Worm (Caenorhabditis elegans): ENCODE measurements around the gene del-5.

The del-5 gene

DNA sequence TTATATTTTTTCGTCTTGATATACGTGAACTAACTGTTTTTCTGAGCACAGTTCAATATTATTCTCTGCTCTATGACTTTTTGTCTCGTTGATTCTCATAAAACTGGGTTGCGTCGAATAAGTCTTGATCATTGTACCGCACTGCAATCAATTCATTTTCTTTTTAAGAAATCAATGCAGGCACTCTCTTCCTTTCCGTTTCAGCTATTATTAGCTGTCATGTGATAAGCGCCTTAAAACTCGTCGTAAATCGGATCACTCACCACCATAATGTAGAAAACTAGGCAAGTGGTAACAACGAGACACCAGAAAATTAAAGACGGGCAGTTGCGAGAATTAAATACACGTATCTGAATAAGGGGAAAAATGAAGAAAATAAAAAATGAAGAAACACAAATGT, 588 bp downstream of the del-5 start:
- no peak for TF ChIP-seq ceh-45 (GFP tag; IDR thresholded peaks at IDR 0.05)
- no peak for TF ChIP-seq ttx-3 (tag; optimal IDR thresholded peaks at IDR 0.05)

DNA sequence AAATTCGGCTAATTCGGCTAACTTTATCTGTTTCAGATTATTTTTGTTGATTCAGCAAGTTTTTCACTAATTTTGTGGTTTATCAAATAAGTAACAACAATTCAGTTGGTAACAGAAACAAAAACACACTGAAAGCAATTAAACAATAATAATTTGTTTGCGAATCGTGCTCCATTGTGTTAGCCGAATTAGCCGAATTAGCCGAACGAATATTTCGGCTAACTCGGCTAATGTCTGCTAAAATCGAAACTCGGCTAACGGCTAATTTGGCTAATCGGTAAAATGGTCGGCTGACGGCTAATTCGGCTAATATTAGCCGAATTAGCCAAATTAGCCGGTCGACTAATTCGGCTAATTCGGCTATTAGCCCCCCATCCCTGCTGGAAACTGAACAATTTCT, 4.3 kb downstream of the del-5 start:
- peak; percentile 59 for TF ChIP-seq K09A11.1 (tag; optimal IDR thresholded peaks at IDR 0.05; ENCODE audit: insufficient read depth)
- TF ChIP-seq C38D4.7 (GFP tag; optimal IDR thresholded peaks at IDR 0.05) = no peak

DNA sequence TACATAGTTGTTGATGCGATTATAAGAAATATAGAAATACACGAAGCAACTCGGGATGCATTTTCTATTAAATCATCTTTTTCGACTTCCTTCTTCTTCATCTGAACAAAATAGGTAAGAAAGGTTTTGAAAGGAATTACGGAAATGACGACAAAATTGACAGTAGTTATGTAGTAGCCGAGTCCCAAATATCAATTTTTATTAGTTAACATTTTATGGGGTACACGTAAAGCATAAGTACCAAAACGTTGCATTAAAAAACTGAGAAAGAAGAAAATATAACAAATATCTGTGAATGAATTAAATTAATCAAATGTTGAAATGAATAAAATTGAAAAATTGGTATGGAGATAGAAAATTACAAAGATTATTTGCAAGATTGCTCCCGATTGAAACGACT, 6.2 kb downstream of the del-5 start, which contains the start of gene col-177:
Gene col-177 (minus strand): TSS at position 101 of the 400 bp plus-strand sequence.
- no peak for TF ChIP-seq unc-55 (GFP tag; optimal IDR thresholded peaks at IDR 0.05)
- TF ChIP-seq pag-3 (tag; optimal IDR thresholded peaks at IDR 0.05; ENCODE audit: borderline replicate concordance) = no peak

DNA sequence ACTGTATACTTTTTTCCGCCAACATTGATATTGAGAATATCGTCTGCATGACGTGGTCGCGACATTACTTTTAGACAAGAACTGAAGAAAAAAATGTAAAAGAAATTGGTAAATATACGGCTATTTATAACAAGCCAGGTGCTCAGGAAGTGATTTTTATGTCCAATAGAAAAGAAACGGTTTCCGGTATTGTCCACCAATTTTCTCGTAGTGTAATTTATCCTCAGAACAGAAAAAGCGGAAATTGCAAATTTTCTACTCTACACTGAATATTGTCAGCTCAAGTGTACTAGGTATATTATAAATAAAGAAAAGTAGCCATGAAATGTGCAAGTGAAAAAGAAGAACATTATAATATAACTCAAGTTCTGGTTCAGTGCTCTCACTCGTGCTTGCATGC, 8.8 kb downstream of the del-5 start, which contains the start of gene F59F3.6:
Gene F59F3.6 (minus strand): TSS at position 101 of the 400 bp plus-strand sequence.
- no peak for TF ChIP-seq ceh-45 (GFP tag; IDR thresholded peaks at IDR 0.05)
- no peak for TF ChIP-seq ceh-24 (tag; optimal IDR thresholded peaks at IDR 0.05)
- TF ChIP-seq ets-4 (tag; optimal IDR thresholded peaks at IDR 0.05) = no peak
- no peak for TF ChIP-seq che-1 (tag; optimal IDR thresholded peaks at IDR 0.05)
- TF ChIP-seq eyg-1 (tag; optimal IDR thresholded peaks at IDR 0.05) = no peak
- TF ChIP-seq fax-1 (tag; optimal IDR thresholded peaks at IDR 0.05) = no peak
- TF ChIP-seq T23F11.4 (GFP tag; optimal IDR thresholded peaks at IDR 0.05) = no peak
- TF ChIP-seq zip-5 (tag; optimal IDR thresholded peaks at IDR 0.05) = no peak
- TF ChIP-seq hlh-6 (tag; optimal IDR thresholded peaks at IDR 0.05) = no peak
- TF ChIP-seq tbx-7 (tag; optimal IDR thresholded peaks at IDR 0.05) = no peak
- no peak for TF ChIP-seq ceh-22 (tag; optimal IDR thresholded peaks at IDR 0.05)

DNA sequence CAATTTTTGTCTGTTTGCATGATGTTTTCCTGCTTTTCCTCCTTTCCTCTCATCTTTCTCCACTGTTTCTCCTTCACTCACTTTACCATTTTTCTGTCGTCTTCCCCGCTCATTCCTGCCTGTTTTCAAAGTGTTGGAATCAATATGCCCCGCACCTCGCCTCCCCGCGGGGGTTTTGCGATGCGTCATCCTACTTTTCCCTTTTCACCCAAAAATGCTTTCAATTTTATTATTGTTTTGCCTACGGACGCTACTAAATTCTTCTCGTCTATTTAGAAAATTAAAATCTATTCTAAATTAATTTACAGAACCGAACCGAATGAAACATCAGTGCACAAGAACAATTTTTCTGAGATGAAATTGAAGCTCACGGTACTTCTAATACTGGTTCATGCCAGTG, 15.8 kb downstream of the del-5 start, which contains the start of gene ver-3:
Gene ver-3 (plus strand): TSS at position 301 of the 400 bp plus-strand sequence.
- TF ChIP-seq elt-4 (tag; optimal IDR thresholded peaks at IDR 0.05) (no peak), pros-1 (tag; optimal IDR thresholded peaks at IDR 0.05) (no peak), zip-5 (tag; optimal IDR thresholded peaks at IDR 0.05) (no peak), pax-1 (tag; optimal IDR thresholded peaks at IDR 0.05) (no peak), dmd-4 (tag; optimal IDR thresholded peaks at IDR 0.05; ENCODE audit: borderline replicate concordance) (no peak), ceh-22 (tag; optimal IDR thresholded peaks at IDR 0.05) (no peak), sdc-2 (tag; optimal IDR thresholded peaks at IDR 0.05) (no peak), ceh-6 (GFP tag; optimal IDR thresholded peaks at IDR 0.05) (no peak), gmeb-2 (tag; optimal IDR thresholded peaks at IDR 0.05) (no peak), pha-4 (tag; optimal IDR thresholded peaks at IDR 0.05) (no peak), sox-4 (tag; optimal IDR thresholded peaks at IDR 0.05) (no peak), hlh-8 (tag; optimal IDR thresholded peaks at IDR 0.05) (no peak), C38D4.7 (GFP tag; optimal IDR thresholded peaks at IDR 0.05) (no peak), che-1 (tag; optimal IDR thresholded peaks at IDR 0.05) (no peak), unc-3 (GFP tag; conservative IDR thresholded peaks at IDR 0.05) (no peak), unc-3 (tag; optimal IDR thresholded peaks at IDR 0.05) (no peak)

DNA sequence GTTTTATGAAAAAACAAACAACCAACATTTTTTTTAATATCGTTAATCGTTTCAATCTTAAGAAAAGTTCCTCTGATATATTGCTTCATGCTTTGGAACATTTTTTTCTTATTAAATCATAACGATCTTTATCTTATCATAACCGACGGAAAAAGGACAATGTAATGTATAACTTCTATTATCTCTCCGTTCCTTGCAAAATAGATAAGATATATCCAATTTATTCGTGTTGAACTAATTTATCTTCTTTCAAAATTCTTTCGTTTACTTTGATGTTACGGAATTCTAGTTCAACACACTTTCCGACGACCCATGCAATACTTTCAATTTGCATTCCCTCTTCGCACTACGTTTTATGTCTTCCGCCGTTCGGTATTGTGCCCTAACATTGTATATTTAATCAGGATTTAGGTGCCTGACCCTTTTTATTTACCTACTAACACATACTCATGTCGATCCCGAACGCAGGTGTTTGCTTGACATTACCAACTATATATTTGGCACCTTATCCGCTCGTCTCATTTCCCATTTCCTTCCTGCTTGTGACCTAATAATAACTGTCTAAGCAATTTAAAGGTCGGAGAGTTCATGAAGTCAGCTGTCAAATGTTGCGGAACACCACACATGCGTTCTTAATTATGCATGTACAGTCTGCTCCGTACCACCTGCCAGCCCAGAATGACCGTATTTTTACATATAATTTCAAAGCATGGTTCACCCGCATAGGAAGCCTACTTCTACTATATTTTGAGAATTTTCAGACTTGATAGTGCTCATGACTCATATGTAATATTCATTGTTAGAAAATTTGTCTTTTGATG, 16.4 kb downstream of the del-5 start:
- TF ChIP-seq tbx-7 (tag; optimal IDR thresholded peaks at IDR 0.05) (no peak), pax-1 (tag; optimal IDR thresholded peaks at IDR 0.05) (peak; percentile 16), unc-55 (GFP tag; optimal IDR thresholded peaks at IDR 0.05) (no peak)

DNA sequence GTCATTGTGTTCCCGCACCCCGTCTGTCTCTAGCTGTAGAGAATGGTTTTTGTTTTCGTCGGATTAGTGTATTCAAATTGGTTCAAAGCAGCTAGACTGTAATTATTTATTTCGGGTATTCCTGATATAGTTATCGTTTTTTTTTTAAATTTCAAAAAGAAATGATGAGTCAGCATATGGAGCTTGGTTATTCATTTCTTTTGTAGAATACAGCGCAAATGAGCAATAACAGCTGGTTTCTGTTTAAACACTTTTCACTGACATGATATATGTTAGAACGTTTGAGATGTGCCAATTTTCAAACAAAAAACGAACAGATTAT, 17.2 kb downstream of the del-5 start:
- TF ChIP-seq pros-1 (tag; optimal IDR thresholded peaks at IDR 0.05) = no peak

Data from whole organism, late embryonic.